Fruit fly (Drosophila melanogaster) whole organism, embryonic: ENCODE data around the gene osk.
A peak's percentile ranks its signal among the peaks of the same experiment; 100 is the strongest.

ENCODE experiments used
- Ada2b ChIP-seq: fragments of 200-800 bp; sonication (Bioruptor generic); IDR thresholded peaks from 2 replicates; pipeline ENCODE4 v1.3.6; 2022; ENCODE audit warnings: missing biosample characterization, missing genetic modification characterization
- Blimp-1 ChIP-seq: fragments of 200-800 bp; sonication (Bioruptor generic); optimal IDR thresholded peaks from 3 replicates; lab custom pipeline; 2018; ENCODE audit warnings: missing biosample characterization, missing genetic modification characterization, mild to moderate bottlenecking, moderate library complexity, missing genetic modification reagents
- CG11247 ChIP-seq: fragments of 200-800 bp; sonication (Bioruptor generic); IDR thresholded peaks from 2 replicates; pipeline ENCODE4 v1.3.6; 2022; ENCODE audit warnings: missing biosample characterization, missing genetic modification characterization
- CG11504 ChIP-seq: fragments of 200-800 bp; sonication (Bioruptor generic); optimal IDR thresholded peaks from 3 replicates; lab custom pipeline; 2019; ENCODE audit warnings: missing biosample characterization, mild to moderate bottlenecking, missing genetic modification characterization, moderate library complexity
- CG12155 ChIP-seq: fragments of 200-800 bp; sonication (Bioruptor generic); optimal IDR thresholded peaks from 3 replicates; lab custom pipeline; 2016; ENCODE audit warnings: missing biosample characterization, missing genetic modification characterization
- CG1233 ChIP-seq: fragments of 200-800 bp; sonication (Bioruptor generic); optimal IDR thresholded peaks from 4 replicates; lab custom pipeline; 2018; ENCODE audit warnings: missing biosample characterization, mild to moderate bottlenecking, missing genetic modification characterization
- CG13123 ChIP-seq: fragments of 200-800 bp; sonication (Bioruptor generic); optimal IDR thresholded peaks from 2 replicates; lab custom pipeline; 2016; ENCODE audit warnings: missing biosample characterization, missing genetic modification characterization
- CG1602 ChIP-seq: fragments of 200-800 bp; sonication (Bioruptor generic); optimal IDR thresholded peaks from 3 replicates; lab custom pipeline; 2016; ENCODE audit warnings: missing biosample characterization, missing genetic modification characterization
- CG17912 ChIP-seq: fragments of 200-800 bp; sonication (Bioruptor generic); optimal IDR thresholded peaks from 2 replicates; lab custom pipeline; 2018; ENCODE audit warnings: missing biosample characterization, mild to moderate bottlenecking, missing genetic modification characterization
- CG2678 ChIP-seq: fragments of 200-800 bp; sonication (Bioruptor generic); optimal IDR thresholded peaks from 3 replicates; lab custom pipeline; 2019; ENCODE audit warnings: missing biosample characterization, mild to moderate bottlenecking, missing genetic modification characterization, moderate library complexity
- CG30020 ChIP-seq: fragments of 200-800 bp; optimal IDR thresholded peaks from 2 replicates; lab custom pipeline; 2019; ENCODE audit warnings: missing biosample characterization, mild to moderate bottlenecking, missing genetic modification characterization, moderate library complexity
- CG31224 ChIP-seq: fragments of 200-800 bp; sonication (Bioruptor generic); IDR thresholded peaks from 2 replicates; pipeline ENCODE4 v1.3.6; 2022; ENCODE audit warnings: missing biosample characterization, missing genetic modification characterization
- CG34376 ChIP-seq: fragments of 200-800 bp; sonication (Bioruptor generic); optimal IDR thresholded peaks from 2 replicates; lab custom pipeline; 2018; ENCODE audit warnings: missing biosample characterization, mild to moderate bottlenecking, missing genetic modification characterization
- CG4820 ChIP-seq: fragments of 200-800 bp; sonication (Bioruptor generic); optimal IDR thresholded peaks from 3 replicates; lab custom pipeline; 2016; ENCODE audit warnings: missing biosample characterization, missing genetic modification characterization
- CG6254 ChIP-seq: fragments of 200-800 bp; sonication (Bioruptor generic); optimal IDR thresholded peaks from 3 replicates; lab custom pipeline; 2017; ENCODE audit warnings: mild to moderate bottlenecking, missing biosample characterization, missing genetic modification reagents, missing genetic modification characterization
- CG6765 ChIP-seq: fragments of 200-800 bp; sonication (Bioruptor generic); optimal IDR thresholded peaks from 3 replicates; lab custom pipeline; 2017; ENCODE audit warnings: missing biosample characterization, mild to moderate bottlenecking, missing genetic modification characterization
- CG6854 ChIP-seq: fragments of 200-800 bp; sonication (Bioruptor generic); optimal IDR thresholded peaks from 3 replicates; lab custom pipeline; 2017; ENCODE audit warnings: missing biosample characterization, mild to moderate bottlenecking, missing genetic modification characterization
- CG9727 ChIP-seq: fragments of 200-800 bp; sonication (Bioruptor generic); optimal IDR thresholded peaks from 3 replicates; lab custom pipeline; 2017; ENCODE audit warnings: missing biosample characterization, mild to moderate bottlenecking, missing genetic modification characterization
- CTCF ChIP-seq: fragments of 200-800 bp; sonication (Bioruptor generic); optimal IDR thresholded peaks from 2 replicates; lab custom pipeline; 2017; ENCODE audit warnings: missing biosample characterization, mild to moderate bottlenecking, missing genetic modification characterization, moderate library complexity
- CrebB ChIP-seq: fragments of 200-800 bp; sonication (Bioruptor generic); optimal IDR thresholded peaks from 3 replicates; lab custom pipeline; 2018; ENCODE audit warnings: missing biosample characterization, mild to moderate bottlenecking, missing genetic modification characterization
- HLHmδ ChIP-seq: fragments of 200-800 bp; sonication (Bioruptor generic); optimal IDR thresholded peaks from 2 replicates; lab custom pipeline; 2018; ENCODE audit warnings: missing biosample characterization, mild to moderate bottlenecking, missing genetic modification characterization, moderate library complexity
- Hey ChIP-seq: fragments of 200-800 bp; sonication (Bioruptor generic); optimal IDR thresholded peaks from 3 replicates; lab custom pipeline; 2018; ENCODE audit warnings: missing biosample characterization, mild to moderate bottlenecking, missing genetic modification characterization
- MESR4 ChIP-seq: fragments of 200-800 bp; sonication (Bioruptor generic); optimal IDR thresholded peaks from 2 replicates; lab custom pipeline; 2018; ENCODE audit warnings: missing biosample characterization, mild to moderate bottlenecking, missing genetic modification characterization, moderate library complexity
- NfI ChIP-seq: fragments of 200-800 bp; sonication (Bioruptor generic); optimal IDR thresholded peaks from 3 replicates; lab custom pipeline; 2018; ENCODE audit warnings: missing biosample characterization, mild to moderate bottlenecking, missing genetic modification characterization, moderate library complexity
- Scr ChIP-seq: fragments of 200-800 bp; sonication (Bioruptor generic); IDR thresholded peaks from 2 replicates; pipeline ENCODE4 v1.3.6; 2022; ENCODE audit warnings: missing biosample characterization, missing genetic modification characterization; ENCODE audit not compliant: partially characterized antibody
- Sin3A ChIP-seq: fragments of >200 bp; optimal IDR thresholded peaks from 2 replicates; lab custom pipeline; 2018
- Trl ChIP-seq, 3 experiments: fragments of >200 bp in 2 of 3; fragments of 200-800 bp in 1 of 3; sonication (Bioruptor generic) in 1 of 3; optimal IDR thresholded peaks; 2 replicates in 1 of 3; 3 replicates in 2 of 3; lab custom pipeline; 2016 to 2017; ENCODE audit warnings: missing biosample characterization in 1 of 3, missing genetic modification characterization in 1 of 3
- Xrp1 ChIP-seq: fragments of 200-800 bp; sonication (Bioruptor generic); IDR thresholded peaks from 2 replicates; pipeline ENCODE4 v1.3.6; 2022; ENCODE audit warnings: missing biosample characterization, missing genetic modification characterization
- ap ChIP-seq: fragments of 200-800 bp; sonication (Bioruptor generic); IDR thresholded peaks from 2 replicates; pipeline ENCODE4 v1.3.6; 2022; ENCODE audit warnings: missing biosample characterization, missing genetic modification characterization
- ase ChIP-seq: fragments of 200-800 bp; sonication (Bioruptor generic); IDR thresholded peaks from 3 replicates; pipeline ENCODE4 v1.3.6; 2022; ENCODE audit warnings: missing biosample characterization, missing genetic modification characterization
- caup ChIP-seq: fragments of 200-800 bp; sonication (Bioruptor generic); optimal IDR thresholded peaks from 3 replicates; lab custom pipeline; 2017; ENCODE audit warnings: missing biosample characterization, mild to moderate bottlenecking, missing genetic modification characterization, moderate library complexity; ENCODE audit not compliant: severe bottlenecking
- dati ChIP-seq: fragments of 200-800 bp; sonication (Bioruptor generic); IDR thresholded peaks from 2 replicates; pipeline ENCODE4 v1.3.6; 2022; ENCODE audit warnings: missing biosample characterization, missing genetic modification characterization
- ems ChIP-seq: fragments of 200-800 bp; sonication (Bioruptor generic); optimal IDR thresholded peaks from 3 replicates; lab custom pipeline; 2016; ENCODE audit warnings: missing biosample characterization, missing genetic modification characterization
- eyg ChIP-seq: fragments of 200-800 bp; sonication (Bioruptor generic); optimal IDR thresholded peaks from 3 replicates; lab custom pipeline; 2016; ENCODE audit warnings: missing biosample characterization, missing genetic modification characterization
- gem ChIP-seq: fragments of 200-800 bp; sonication (Bioruptor generic); optimal IDR thresholded peaks from 2 replicates; lab custom pipeline; 2019; ENCODE audit warnings: missing biosample characterization, mild to moderate bottlenecking, missing genetic modification characterization, moderate library complexity
- kah ChIP-seq: fragments of 200-800 bp; sonication (Bioruptor generic); optimal IDR thresholded peaks from 2 replicates; lab custom pipeline; 2018; ENCODE audit warnings: missing biosample characterization, mild to moderate bottlenecking, missing genetic modification characterization
- klu ChIP-seq: fragments of 200-800 bp; sonication (Bioruptor generic); IDR thresholded peaks from 2 replicates; pipeline ENCODE4 v1.3.6; 2022; ENCODE audit warnings: missing biosample characterization, missing genetic modification characterization
- luna ChIP-seq: fragments of 200-800 bp; sonication (Bioruptor generic); optimal IDR thresholded peaks from 2 replicates; lab custom pipeline; 2016; ENCODE audit warnings: missing biosample characterization, missing genetic modification characterization
- nerfin-1 ChIP-seq: fragments of 200-800 bp; sonication (Bioruptor generic); optimal IDR thresholded peaks from 3 replicates; lab custom pipeline; 2019; ENCODE audit warnings: missing biosample characterization, mild to moderate bottlenecking, missing genetic modification characterization, moderate library complexity
- oc ChIP-seq: fragments of 200-800 bp; sonication (Bioruptor generic); optimal IDR thresholded peaks from 2 replicates; lab custom pipeline; 2018; ENCODE audit warnings: missing biosample characterization, mild to moderate bottlenecking, missing genetic modification characterization, moderate library complexity
- pnt ChIP-seq: fragments of 200-800 bp; sonication (Bioruptor generic); optimal IDR thresholded peaks from 3 replicates; lab custom pipeline; 2016; ENCODE audit warnings: missing biosample characterization, missing genetic modification characterization
- prd ChIP-seq, 3 experiments: fragments of >200 bp in 2 of 3; fragments of 200-800 bp in 1 of 3; sonication (Bioruptor generic) in 1 of 3; optimal IDR thresholded peaks in 2 of 3; IDR thresholded peaks in 1 of 3; 2 replicates in 2 of 3; 3 replicates in 1 of 3; pipeline versions ENCODE4 v1.3.6 to Lab custom; 2017 to 2022; ENCODE audit warnings: missing biosample characterization in 1 of 3, missing genetic modification characterization in 1 of 3
- ranshi ChIP-seq: fragments of 200-800 bp; sonication (Bioruptor generic); IDR thresholded peaks from 2 replicates; pipeline ENCODE4 v1.3.6; 2022; ENCODE audit warnings: missing biosample characterization, missing genetic modification characterization
- sc ChIP-seq, 3 experiments: fragments of >200 bp in 2 of 3; fragments of 200-800 bp in 1 of 3; sonication (Bioruptor generic) in 1 of 3; optimal IDR thresholded peaks; 2 replicates in 2 of 3; 3 replicates in 1 of 3; lab custom pipeline; 2017; ENCODE audit warnings: mild to moderate bottlenecking in 1 of 3, missing biosample characterization in 1 of 3, missing genetic modification characterization in 1 of 3, missing genetic modification reagents in 1 of 3
- sqz ChIP-seq: fragments of 200-800 bp; sonication (Bioruptor generic); optimal IDR thresholded peaks from 3 replicates; lab custom pipeline; 2018; ENCODE audit warnings: missing biosample characterization, mild to moderate bottlenecking, missing genetic modification characterization
- tap ChIP-seq: fragments of 200-800 bp; optimal IDR thresholded peaks from 3 replicates; lab custom pipeline; 2019; ENCODE audit warnings: missing biosample characterization, mild to moderate bottlenecking, missing genetic modification characterization, moderate library complexity
- tio ChIP-seq: fragments of 200-800 bp; sonication (Bioruptor generic); optimal IDR thresholded peaks from 2 replicates; lab custom pipeline; 2017; ENCODE audit warnings: missing biosample characterization, missing genetic modification characterization, inconsistent platforms
- vvl ChIP-seq: fragments of 200-800 bp; sonication (Bioruptor generic); IDR thresholded peaks from 2 replicates; pipeline ENCODE4 v1.3.6; 2022; ENCODE audit warnings: missing biosample characterization, missing genetic modification characterization
- zen ChIP-seq: fragments of 200-800 bp; sonication (Bioruptor generic); optimal IDR thresholded peaks from 3 replicates; lab custom pipeline; 2018; ENCODE audit warnings: missing biosample characterization, mild to moderate bottlenecking, missing genetic modification characterization, moderate library complexity

Gene osk

dm6 chr3R:8960329-8960728 lies 25.4 kb downstream of the osk start (continued):
- TF ChIP-seq caup (no peak), CG6854 (GFP tag; lab: Kevin White, UChicago) (no peak), vvl (GFP tag; lab: Robert Waterston, UW) (peak; percentile 42; the same call in 1 of the 2 replicates), CG9727 (peak; percentile 51), MESR4 (GFP tag; lab: Kevin White, UChicago) (no peak), CG2678 (tag; lab: Kevin White, UChicago) (peak; percentile 77), Xrp1 (GFP tag; lab: Robert Waterston, UW) (peak; percentile 62; the same call in 1 of the 2 replicates), CG34376 (GFP tag; lab: Kevin White, UChicago) (no peak), CG6765 (GFP tag; lab: Kevin White, UChicago) (no peak), Blimp-1 (peak; percentile 53), Hey (no peak), CG30020 (tag; lab: Kevin White, UChicago) (no peak), dati (GFP tag; lab: Robert Waterston, UW) (no peak), sqz (GFP tag; lab: Kevin White, UChicago) (peak; percentile 11), pnt (no peak), CG4820 (GFP tag; lab: Kevin White, UChicago) (peak; percentile 48), CG1233 (GFP tag; lab: Kevin White, UChicago) (peak; percentile 43), gem (tag; lab: Kevin White, UChicago) (peak; percentile 85), eyg (no peak), klu (GFP tag; lab: Robert Waterston, UW) (peak; percentile 38; the same call in 1 of the 2 replicates), CG12155 (GFP tag; lab: Kevin White, UChicago) (peak; percentile 41), CrebB (tag; lab: Kevin White, UChicago) (no peak), ranshi (GFP tag; lab: Robert Waterston, UW) (peak; percentile 38; the same call in 1 of the 2 replicates), Ada2b (GFP tag; lab: Robert Waterston, UW) (peak; percentile 40; the same call in 1 of the 2 replicates), Trl (optimal IDR thresholded peaks at IDR 0.05; lab: Kevin White, UChicago) (no peak), Trl (GFP tag; optimal IDR thresholded peaks at IDR 0.05; lab: Kevin White, UChicago) (no peak), CG11247 (no peak), CTCF (no peak), CG17912 (no peak), sc (optimal IDR thresholded peaks at IDR 0.05; lab: Kevin White, UChicago) (no peak), sc (GFP tag; optimal IDR thresholded peaks at IDR 0.05; lab: Kevin White, UChicago) (peak; percentile 29), HLHmδ (GFP tag; lab: Kevin White, UChicago) (no peak), CG11504 (tag; lab: Kevin White, UChicago) (peak; percentile 86), prd (optimal IDR thresholded peaks at IDR 0.05; lab: Kevin White, UChicago) (no peak), prd (GFP tag; IDR thresholded peaks at IDR 0.05; lab: Robert Waterston, UW) (peak; percentile 73; the same call in 2 of the 3 replicates), oc (tag; lab: Kevin White, UChicago) (peak; percentile 40), ap (0 out of 2 replicates have a peak, but pooled peaks have one; percentile 10), nerfin-1 (peak; percentile 42), CG31224 (GFP tag; lab: Robert Waterston, UW) (no peak), luna (GFP tag; lab: Kevin White, UChicago) (no peak), zen (tag; lab: Kevin White, UChicago) (peak; percentile 55), Scr (GFP tag; lab: Robert Waterston, UW) (no peak), ems (GFP tag; lab: Kevin White, UChicago) (no peak), kah (GFP tag; lab: Kevin White, UChicago) (peak; percentile 42), CG1602 (GFP tag; lab: Kevin White, UChicago) (peak; percentile 24), CG13123 (GFP tag; lab: Kevin White, UChicago) (peak; percentile 8), tio (GFP tag; lab: Kevin White, UChicago) (peak; percentile 28), CG6254 (GFP tag; lab: Kevin White, UChicago) (peak; percentile 16), NfI (GFP tag; lab: Kevin White, UChicago) (peak; percentile 39), tap (tag; lab: Kevin White, UChicago) (peak; percentile 70), ase (GFP tag; lab: Robert Waterston, UW) (0 out of 3 replicates have a peak, but pooled peaks have one; percentile 39), Sin3A (lab: Kevin White, UChicago) (no peak)
